Worm (Caenorhabditis elegans) whole organism, L1 larva: ENCODE measurements around the gene C08E3.15.
"Not testable (repeated sequence)": the region's sequence is repeated elsewhere in the genome, so short reads cannot be mapped to it uniquely, and the experiment has no call there.

Experiments used
- Y116A8C.19 ChIP-seq: sonication (generic microtip); optimal IDR thresholded peaks from 2 replicates; lab custom pipeline; 2016; ENCODE audit warnings: missing compliant biosample characterization, missing genetic modification characterization, borderline replicate concordance
- alr-1 ChIP-seq: fragments of 200-800 bp; sonication (Bioruptor generic); optimal IDR thresholded peaks from 2 replicates; lab custom pipeline; 2018; ENCODE audit warnings: borderline replicate concordance, mild to moderate bottlenecking, missing genetic modification characterization, missing compliant biosample characterization
- aly-2 ChIP-seq: fragments of 150-350 bp; optimal IDR thresholded peaks from 2 replicates; lab custom pipeline; 2014; ENCODE audit warnings: missing biosample characterization, missing genetic modification characterization
- blmp-1 ChIP-seq: fragments of 150-350 bp; optimal IDR thresholded peaks from 2 replicates; lab custom pipeline; 2014; ENCODE audit warnings: missing biosample characterization, missing genetic modification characterization
- ceh-8 ChIP-seq: fragments of 200-800 bp; sonication (Bioruptor generic); optimal IDR thresholded peaks from 2 replicates; lab custom pipeline; 2018; ENCODE audit warnings: mild to moderate bottlenecking, missing genetic modification characterization, moderate library complexity, missing compliant biosample characterization
- ceh-88 ChIP-seq: fragments of 200-800 bp; sonication (Bioruptor generic); IDR thresholded peaks from 2 replicates; pipeline ENCODE4 v1.3.6; 2022; ENCODE audit warnings: missing genetic modification characterization, missing compliant biosample characterization
- ceh-90 ChIP-seq: sonication (generic microtip); optimal IDR thresholded peaks from 2 replicates; lab custom pipeline; 2016; ENCODE audit warnings: missing genetic modification characterization, missing compliant biosample characterization
- dpl-1 ChIP-seq, 3 experiments: fragments of 150-350 bp in 2 of 3; sonication (generic microtip) in 1 of 3; optimal IDR thresholded peaks; 2 replicates each; lab custom pipeline; 2014 to 2017; ENCODE audit warnings: missing biosample characterization in 3 of 3, missing genetic modification characterization in 3 of 3, missing genetic modification reagents in 3 of 3
- dsc-1 ChIP-seq: sonication (generic microtip); optimal IDR thresholded peaks from 2 replicates; lab custom pipeline; 2016; ENCODE audit warnings: mild to moderate bottlenecking, missing genetic modification characterization, missing compliant biosample characterization
- efl-1 ChIP-seq, 4 experiments: fragments of 150-350 bp; optimal IDR thresholded peaks in 3 of 4; peaks in 1 of 4; 1 replicate in 1 of 4; 2 replicates in 3 of 4; lab custom pipeline; 2014; ENCODE audit warnings: missing biosample characterization in 2 of 4, missing genetic modification characterization in 2 of 4, missing genetic modification reagents in 2 of 4
- elt-2 ChIP-seq: sonication (generic microtip); optimal IDR thresholded peaks from 2 replicates; lab custom pipeline; 2016; ENCODE audit warnings: missing genetic modification characterization, mild to moderate bottlenecking, inconsistent platforms, missing compliant biosample characterization, missing genetic modification reagents
- elt-3 ChIP-seq, 6 experiments: fragments of 150-350 bp in 1 of 6; sonication (generic microtip); optimal IDR thresholded peaks; 2 replicates each; lab custom pipeline; 2017 to 2018; ENCODE audit warnings: missing biosample characterization in 6 of 6, missing genetic modification characterization in 6 of 6, inconsistent platforms in 1 of 6
- fos-1 ChIP-seq: fragments of 150-350 bp; optimal IDR thresholded peaks from 2 replicates; lab custom pipeline; 2014; ENCODE audit warnings: missing biosample characterization, missing genetic modification characterization
- hlh-17 ChIP-seq: fragments of 200-800 bp; sonication (Bioruptor generic); optimal IDR thresholded peaks from 2 replicates; lab custom pipeline; 2018; ENCODE audit warnings: missing genetic modification characterization, mild to moderate bottlenecking, missing compliant biosample characterization, moderate library complexity, borderline replicate concordance
- hpl-2 ChIP-seq: fragments of 150-350 bp; optimal IDR thresholded peaks from 2 replicates; lab custom pipeline; 2014; ENCODE audit warnings: missing biosample characterization, missing genetic modification reagents, missing genetic modification characterization
- irx-1 ChIP-seq: sonication (generic microtip); optimal IDR thresholded peaks from 2 replicates; lab custom pipeline; 2016; ENCODE audit warnings: missing genetic modification characterization, missing compliant biosample characterization
- jun-1 ChIP-seq: fragments of 150-350 bp; optimal IDR thresholded peaks from 2 replicates; lab custom pipeline; 2014; ENCODE audit warnings: missing biosample characterization, missing genetic modification reagents, missing genetic modification characterization
- lin-13 ChIP-seq: fragments of 150-350 bp; optimal IDR thresholded peaks from 2 replicates; lab custom pipeline; 2014; ENCODE audit warnings: missing biosample characterization, missing genetic modification reagents, missing genetic modification characterization
- lin-14 ChIP-seq: fragments of 200-800 bp; sonication (Bioruptor generic); optimal IDR thresholded peaks from 2 replicates; lab custom pipeline; 2018; ENCODE audit warnings: mild to moderate bottlenecking, missing genetic modification characterization, moderate library complexity, missing compliant biosample characterization
- lin-35 ChIP-seq, 2 experiments: fragments of 150-350 bp; optimal IDR thresholded peaks; 2 replicates each; lab custom pipeline; 2014; ENCODE audit warnings: missing biosample characterization in 2 of 2, missing genetic modification characterization in 2 of 2, missing genetic modification reagents in 2 of 2
- lin-39 ChIP-seq: fragments of 150-350 bp; optimal IDR thresholded peaks from 2 replicates; lab custom pipeline; 2014; ENCODE audit warnings: missing biosample characterization, missing genetic modification reagents, missing genetic modification characterization
- lsy-2 ChIP-seq, 2 experiments: fragments of 150-350 bp; optimal IDR thresholded peaks; 2 replicates each; lab custom pipeline; 2014; ENCODE audit warnings: missing biosample characterization in 2 of 2, missing genetic modification characterization in 2 of 2
- nhr-19 ChIP-seq: fragments of 200-800 bp; sonication (Bioruptor generic); conservative IDR thresholded peaks from 2 replicates; pipeline ENCODE4 v1.3.6; 2022; ENCODE audit warnings: missing genetic modification characterization, missing compliant biosample characterization
- nhr-28 ChIP-seq: fragments of 150-350 bp; optimal IDR thresholded peaks from 2 replicates; lab custom pipeline; 2014; ENCODE audit warnings: missing biosample characterization, missing genetic modification characterization
- nhr-47 ChIP-seq: sonication (generic microtip); optimal IDR thresholded peaks from 2 replicates; lab custom pipeline; 2016; ENCODE audit warnings: mild to moderate bottlenecking, missing genetic modification characterization, moderate library complexity, missing compliant biosample characterization
- nhr-84 ChIP-seq: sonication (generic microtip); optimal IDR thresholded peaks from 2 replicates; lab custom pipeline; 2017; ENCODE audit warnings: missing biosample characterization, missing genetic modification characterization
- nhr-90 ChIP-seq: sonication (generic microtip); optimal IDR thresholded peaks from 2 replicates; lab custom pipeline; 2016; ENCODE audit warnings: mild to moderate bottlenecking, missing genetic modification characterization, missing compliant biosample characterization; ENCODE audit not compliant: poor library complexity
- pag-3 ChIP-seq: sonication (generic microtip); optimal IDR thresholded peaks from 2 replicates; lab custom pipeline; 2017; ENCODE audit warnings: missing genetic modification characterization, mild to moderate bottlenecking, missing compliant biosample characterization, antibody characterized with exemption, borderline replicate concordance; ENCODE audit not compliant: insufficient read depth
- rnt-1 ChIP-seq: sonication (generic microtip); optimal IDR thresholded peaks from 2 replicates; lab custom pipeline; 2016; ENCODE audit warnings: mild to moderate bottlenecking, missing genetic modification characterization, moderate library complexity, missing compliant biosample characterization
- skn-1 ChIP-seq: fragments of 150-350 bp; optimal IDR thresholded peaks from 2 replicates; lab custom pipeline; 2014; ENCODE audit warnings: missing biosample characterization, missing genetic modification characterization
- sox-4 ChIP-seq: sonication (generic microtip); optimal IDR thresholded peaks from 2 replicates; lab custom pipeline; 2016; ENCODE audit warnings: missing genetic modification characterization, missing compliant biosample characterization
- tbx-2 ChIP-seq: sonication (generic microtip); optimal IDR thresholded peaks from 2 replicates; lab custom pipeline; 2016; ENCODE audit warnings: missing genetic modification characterization, missing compliant biosample characterization
- tlp-1 ChIP-seq: fragments of 150-350 bp; optimal IDR thresholded peaks from 2 replicates; lab custom pipeline; 2014; ENCODE audit warnings: missing biosample characterization, missing genetic modification characterization
- xbp-1 ChIP-seq: sonication (generic microtip); optimal IDR thresholded peaks from 2 replicates; lab custom pipeline; 2016; ENCODE audit warnings: missing genetic modification characterization, missing compliant biosample characterization

The C08E3.15 gene

DNA sequence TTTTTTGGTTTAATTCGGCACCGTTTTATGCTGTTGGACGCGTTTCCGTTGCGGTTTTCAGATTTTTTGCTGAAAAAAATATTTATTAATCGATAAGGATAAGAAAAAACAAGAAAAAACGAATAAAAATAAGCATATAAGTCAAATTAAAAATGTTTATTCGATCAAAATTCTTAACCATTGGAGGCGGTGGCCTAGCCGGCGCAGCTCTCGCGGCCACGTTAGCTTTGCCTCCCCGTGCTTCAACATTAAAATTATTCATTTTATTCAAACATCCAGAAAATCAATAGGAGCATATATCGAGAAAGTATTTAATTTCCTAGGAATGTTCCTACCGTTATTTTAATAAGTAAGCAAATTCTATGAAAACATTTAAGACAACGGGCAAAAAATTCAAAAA, 35.2 kb upstream of the C08E3.15 start, which contains the start of gene ZC204.14:
TSS of gene ZC204.14 (minus strand) at position 69 of the 400 bp plus-strand sequence.
- TF ChIP-seq lin-13 (GFP tag; lab: Kevin White, UChicago) (no peak), ceh-90 (tag; lab: Kevin White, UChicago) (no peak), lin-39 (no peak), lsy-2 (tag; optimal IDR thresholded peaks at IDR 0.05; lab: Kevin White, UChicago) (peak in 1 of 2 experiments; percentile 46), pag-3 (no peak)

DNA sequence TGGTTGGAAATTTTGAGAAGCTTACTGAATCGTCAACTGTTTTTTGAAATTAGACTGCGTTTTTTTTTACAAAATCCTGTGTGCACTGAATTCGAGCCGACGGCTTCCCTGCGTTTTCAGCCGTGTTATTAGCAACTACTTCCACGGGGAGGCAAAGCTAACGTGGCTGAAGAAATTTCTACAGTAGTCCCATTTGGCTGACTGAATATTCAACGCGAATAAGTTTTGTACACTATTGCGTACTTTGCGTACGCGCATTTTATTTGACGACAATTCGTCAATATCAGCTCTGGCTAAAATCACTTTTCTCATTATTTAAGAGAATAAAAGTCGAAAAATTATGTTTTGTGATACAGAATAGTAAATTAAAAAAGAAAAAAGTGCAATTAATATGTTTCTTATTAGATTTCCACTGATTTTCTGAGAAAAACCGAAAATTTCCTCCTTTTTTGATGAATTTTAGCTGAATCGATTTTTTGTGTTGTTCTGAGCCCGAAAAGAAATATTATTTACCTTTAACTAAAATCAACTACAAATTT, 33.7 kb upstream of the C08E3.15 start:
- TF ChIP-seq ceh-88 (GFP tag; lab: Robert Waterston, UW) (peak; percentile 54), efl-1 (optimal IDR thresholded peaks at IDR 0.05; lab: Kevin White, UChicago) (peak in 1 of 2 experiments; percentile 9), lsy-2 (tag; optimal IDR thresholded peaks at IDR 0.05; lab: Kevin White, UChicago) (peak in 1 of 2 experiments; percentile 55), nhr-19 (peak; percentile 41)
- TF ChIP-seq efl-1 (GFP tag; optimal IDR thresholded peaks at IDR 0.05 in 1 of 2; lab: Kevin White, UChicago), result not testable (repeated sequence)

- not testable (repeated sequence) for TF ChIP-seq nhr-47 (tag; lab: Kevin White, UChicago); rnt-1 (tag; lab: Kevin White, UChicago); blmp-1
- TF ChIP-seq, all 84 proteins: peak for 0; not testable (repeated sequence) for 84
Observed at ce11 chrII:1660888-1661287, 33.2 kb upstream of the C08E3.15 start, which contains the start of gene ZC204.13. Gene ZC204.13, minus strand, starts transcription at chrII:1660988.

DNA sequence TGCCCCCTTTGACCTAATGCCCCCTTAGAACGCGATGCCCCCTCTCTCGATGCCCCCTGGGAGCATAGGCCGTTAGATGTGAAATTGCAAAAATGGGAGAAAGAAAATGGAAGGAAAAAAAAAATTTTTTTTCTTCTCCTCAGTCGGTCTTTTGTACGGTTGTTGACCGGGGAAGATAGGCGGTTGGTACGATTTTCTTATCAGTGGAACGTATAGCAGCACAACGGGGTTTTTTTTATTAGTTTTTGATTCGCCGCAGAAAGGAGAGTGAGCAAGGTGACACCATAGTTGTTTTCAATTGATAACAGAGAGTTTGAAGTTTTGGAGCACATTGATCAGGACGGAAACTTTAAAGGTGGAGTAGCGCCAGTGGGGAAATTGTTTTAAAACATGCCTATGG, 32.0 kb upstream of the C08E3.15 start:
- peak; percentile 74 for TF ChIP-seq elt-2 (tag; lab: Kevin White, UChicago)
- TF ChIP-seq, all 84 proteins: peak for 1; not testable (repeated sequence) for 83

DNA sequence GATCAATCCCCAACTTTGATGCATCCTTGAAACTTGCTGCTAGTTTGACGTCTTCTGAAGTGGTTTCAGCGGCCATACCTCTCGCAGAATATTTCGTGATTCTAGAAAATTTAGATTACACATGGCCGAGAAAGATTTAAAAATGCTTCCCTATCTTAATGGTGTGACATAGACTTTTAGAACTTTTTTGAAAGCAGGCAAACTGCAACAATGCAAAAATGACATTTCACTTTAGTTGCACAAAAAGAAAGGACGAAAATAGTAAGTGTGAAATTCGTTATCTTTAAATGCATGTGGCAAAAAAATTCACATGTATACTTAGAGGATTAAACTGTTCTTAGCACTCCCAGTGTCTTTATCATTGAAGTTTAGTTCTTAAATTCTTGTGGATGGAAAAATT, 29.5 kb upstream of the C08E3.15 start, which contains the start of gene ZC204.12:
TSS of gene ZC204.12 (minus strand) at position 101 of the 400 bp plus-strand sequence.
- TF ChIP-seq nhr-90 (tag; lab: Kevin White, UChicago) (no peak), alr-1 (tag; lab: Kevin White, UChicago) (no peak), skn-1 (tag; lab: Kevin White, UChicago) (no peak), lin-14 (GFP tag; lab: Kevin White, UChicago) (no peak), nhr-84 (tag; lab: Kevin White, UChicago) (no peak), jun-1 (no peak), nhr-28 (no peak), sox-4 (no peak), irx-1 (no peak), dpl-1 (GFP tag; optimal IDR thresholded peaks at IDR 0.05; lab: Kevin White, UChicago) (no peak), hpl-2 (GFP tag; lab: Kevin White, UChicago) (no peak), tbx-2 (no peak), lin-35 (GFP tag; optimal IDR thresholded peaks at IDR 0.05; lab: Kevin White, UChicago) (no peak), aly-2 (tag; lab: Kevin White, UChicago) (no peak), elt-3 (tag; optimal IDR thresholded peaks at IDR 0.05; lab: Kevin White, UChicago) (no peak), ceh-8 (GFP tag; lab: Kevin White, UChicago) (no peak), fos-1 (tag; lab: Kevin White, UChicago) (no peak)

DNA sequence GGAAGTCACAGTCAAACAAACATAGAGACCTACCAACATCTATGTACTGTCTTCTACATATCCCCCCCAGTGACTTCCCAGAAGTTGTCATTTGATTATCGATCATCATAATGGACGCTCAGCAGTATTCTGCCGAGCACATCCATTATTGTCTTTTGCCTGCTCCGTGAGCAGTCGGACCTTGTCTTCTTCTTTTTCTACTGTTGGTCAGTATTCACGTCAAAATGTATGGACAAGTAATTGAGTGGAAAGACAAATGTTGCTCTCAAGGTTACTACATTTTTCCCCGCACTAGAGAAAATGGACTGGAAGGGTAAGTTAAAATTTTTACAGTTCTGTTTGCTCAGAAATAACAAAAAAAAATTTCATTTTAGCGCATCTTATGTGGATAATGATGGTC, 27.2 kb upstream of the C08E3.15 start, which contains the start of gene btb-12:
TSS of gene btb-12 (plus strand) at position 301 of the 400 bp plus-strand sequence.
- no peak for TF ChIP-seq xbp-1 (tag; lab: Kevin White, UChicago)
- TF ChIP-seq hlh-17 (GFP tag; lab: Kevin White, UChicago), result no peak
- no peak for TF ChIP-seq elt-3 (tag; optimal IDR thresholded peaks at IDR 0.05; lab: Kevin White, UChicago)
- no peak for TF ChIP-seq Y116A8C.19
- no peak for TF ChIP-seq dsc-1 (tag; lab: Kevin White, UChicago)
- no peak for TF ChIP-seq tlp-1 (tag; lab: Kevin White, UChicago)
- TF ChIP-seq, all 84 proteins: peak for 0
